Fruit fly (Drosophila melanogaster) whole organism, embryonic: ENCODE measurements around the gene comm.

Experiments used
- Antp ChIP-seq: fragments of 200-800 bp; sonication (Bioruptor generic); optimal IDR thresholded peaks from 3 replicates; lab custom pipeline; 2016; ENCODE audit warnings: missing biosample characterization, missing genetic modification characterization
- Bteb2 ChIP-seq: fragments of 200-800 bp; sonication (Bioruptor generic); optimal IDR thresholded peaks from 2 replicates; lab custom pipeline; 2016; ENCODE audit warnings: missing biosample characterization, missing genetic modification characterization
- CG1024 ChIP-seq: fragments of 200-800 bp; sonication (Bioruptor generic); IDR thresholded peaks from 2 replicates; pipeline ENCODE4 v1.3.6; 2022; ENCODE audit warnings: missing biosample characterization, missing genetic modification characterization
- CG11398 ChIP-seq: fragments of 200-800 bp; sonication (Bioruptor generic); optimal IDR thresholded peaks from 2 replicates; lab custom pipeline; 2016; ENCODE audit warnings: missing biosample characterization, missing genetic modification characterization
- CG13287 ChIP-seq: fragments of 200-800 bp; sonication (Bioruptor generic); IDR thresholded peaks from 2 replicates; pipeline ENCODE4 v1.3.6; 2022; ENCODE audit warnings: missing biosample characterization, missing genetic modification characterization; ENCODE audit not compliant: partially characterized antibody
- CG13894 ChIP-seq: fragments of 200-800 bp; sonication (Bioruptor generic); optimal IDR thresholded peaks from 3 replicates; lab custom pipeline; 2018; ENCODE audit warnings: missing biosample characterization, mild to moderate bottlenecking, missing genetic modification characterization, moderate library complexity
- CG1647 ChIP-seq: fragments of 200-800 bp; sonication (Bioruptor generic); optimal IDR thresholded peaks from 3 replicates; lab custom pipeline; 2016; ENCODE audit warnings: missing biosample characterization, missing genetic modification characterization
- CG1792 ChIP-seq: fragments of 200-800 bp; sonication (Bioruptor generic); optimal IDR thresholded peaks from 2 replicates; lab custom pipeline; 2016; ENCODE audit warnings: missing biosample characterization, missing genetic modification characterization
- CG18262 ChIP-seq: fragments of 200-800 bp; optimal IDR thresholded peaks from 3 replicates; lab custom pipeline; 2019; ENCODE audit warnings: missing biosample characterization, mild to moderate bottlenecking, missing genetic modification characterization, moderate library complexity
- CG2199 ChIP-seq: fragments of 200-800 bp; sonication (Bioruptor generic); IDR thresholded peaks from 3 replicates; pipeline ENCODE4 v1.3.6; 2022; ENCODE audit warnings: missing biosample characterization, missing genetic modification characterization
- CG2678 ChIP-seq: fragments of 200-800 bp; sonication (Bioruptor generic); optimal IDR thresholded peaks from 3 replicates; lab custom pipeline; 2019; ENCODE audit warnings: missing biosample characterization, mild to moderate bottlenecking, missing genetic modification characterization, moderate library complexity
- CG2712 ChIP-seq: fragments of 200-800 bp; optimal IDR thresholded peaks from 3 replicates; lab custom pipeline; 2019; ENCODE audit warnings: missing biosample characterization, mild to moderate bottlenecking, missing genetic modification characterization, moderate library complexity
- CG2889 ChIP-seq: fragments of 200-800 bp; sonication (Bioruptor generic); IDR thresholded peaks from 3 replicates; pipeline ENCODE4 v1.3.6; 2022; ENCODE audit warnings: missing biosample characterization, missing genetic modification characterization
- CG31388 ChIP-seq: fragments of 200-800 bp; sonication (Bioruptor generic); optimal IDR thresholded peaks from 2 replicates; lab custom pipeline; 2016; ENCODE audit warnings: missing biosample characterization, missing genetic modification characterization
- CG32532 ChIP-seq: fragments of 200-800 bp; sonication (Bioruptor generic); IDR thresholded peaks from 2 replicates; pipeline ENCODE4 v1.3.6; 2022; ENCODE audit warnings: missing biosample characterization, missing genetic modification characterization
- CG33557 ChIP-seq: fragments of 200-800 bp; sonication (Bioruptor generic); optimal IDR thresholded peaks from 2 replicates; lab custom pipeline; 2019; ENCODE audit warnings: missing biosample characterization, mild to moderate bottlenecking, missing genetic modification characterization, moderate library complexity
- CG5180 ChIP-seq: fragments of 200-800 bp; sonication (Bioruptor generic); optimal IDR thresholded peaks from 3 replicates; lab custom pipeline; 2017; ENCODE audit warnings: missing biosample characterization, missing genetic modification characterization, mild to moderate bottlenecking, moderate library complexity, missing genetic modification reagents
- CG6791 ChIP-seq: fragments of 200-800 bp; sonication (Bioruptor generic); IDR thresholded peaks from 3 replicates; pipeline ENCODE4 v1.3.6; 2022; ENCODE audit warnings: missing biosample characterization, missing genetic modification characterization; ENCODE audit not compliant: partially characterized antibody
- CG7987 ChIP-seq: fragments of 200-800 bp; sonication (Bioruptor generic); optimal IDR thresholded peaks from 2 replicates; lab custom pipeline; 2018; ENCODE audit warnings: missing biosample characterization, mild to moderate bottlenecking, missing genetic modification characterization, moderate library complexity
- CG8281 ChIP-seq: fragments of 200-800 bp; sonication (Bioruptor generic); optimal IDR thresholded peaks from 2 replicates; lab custom pipeline; 2018; ENCODE audit warnings: missing biosample characterization, mild to moderate bottlenecking, missing genetic modification characterization, moderate library complexity
- CG8765 ChIP-seq: fragments of 200-800 bp; sonication (Bioruptor generic); IDR thresholded peaks from 2 replicates; pipeline ENCODE4 v1.3.6; 2022; ENCODE audit warnings: missing biosample characterization, missing genetic modification characterization
- CrebB ChIP-seq: fragments of 200-800 bp; sonication (Bioruptor generic); optimal IDR thresholded peaks from 3 replicates; lab custom pipeline; 2018; ENCODE audit warnings: missing biosample characterization, mild to moderate bottlenecking, missing genetic modification characterization
- Elba2 ChIP-seq: fragments of 200-800 bp; sonication (Bioruptor generic); optimal IDR thresholded peaks from 3 replicates; lab custom pipeline; 2016; ENCODE audit warnings: missing biosample characterization, missing genetic modification characterization
- Max ChIP-seq: fragments of 200-800 bp; sonication (Bioruptor generic); optimal IDR thresholded peaks from 2 replicates; lab custom pipeline; 2016; ENCODE audit warnings: missing biosample characterization, mild to moderate bottlenecking, missing genetic modification characterization
- Mrtf ChIP-seq: fragments of 200-800 bp; sonication (Bioruptor generic); IDR thresholded peaks from 3 replicates; pipeline ENCODE4 v1.3.6; 2022; ENCODE audit warnings: missing biosample characterization, missing genetic modification characterization
- NfI ChIP-seq: fragments of 200-800 bp; sonication (Bioruptor generic); optimal IDR thresholded peaks from 3 replicates; lab custom pipeline; 2018; ENCODE audit warnings: missing biosample characterization, mild to moderate bottlenecking, missing genetic modification characterization, moderate library complexity
- PHDP ChIP-seq: fragments of 200-800 bp; sonication (Bioruptor generic); optimal IDR thresholded peaks from 3 replicates; lab custom pipeline; 2018; ENCODE audit warnings: missing biosample characterization, mild to moderate bottlenecking, missing genetic modification characterization, moderate library complexity
- Usf ChIP-seq: fragments of 200-800 bp; sonication (Bioruptor generic); optimal IDR thresholded peaks from 2 replicates; lab custom pipeline; 2017; ENCODE audit warnings: missing genotype, missing biosample characterization, missing genetic modification characterization
- abd-A ChIP-seq: fragments of 200-800 bp; sonication (Bioruptor generic); optimal IDR thresholded peaks from 3 replicates; lab custom pipeline; 2019; ENCODE audit warnings: missing biosample characterization, mild to moderate bottlenecking, missing genetic modification characterization, moderate library complexity
- ac ChIP-seq: fragments of 200-800 bp; sonication (Bioruptor generic); optimal IDR thresholded peaks from 3 replicates; lab custom pipeline; 2017; ENCODE audit warnings: missing biosample characterization, mild to moderate bottlenecking, missing genetic modification characterization
- ara ChIP-seq: fragments of 200-800 bp; sonication (Bioruptor generic); IDR thresholded peaks from 2 replicates; pipeline ENCODE4 v1.3.6; 2022; ENCODE audit warnings: missing biosample characterization, missing genetic modification characterization
- bab2 ChIP-seq: fragments of 200-800 bp; sonication (Bioruptor generic); optimal IDR thresholded peaks from 2 replicates; lab custom pipeline; 2016; ENCODE audit warnings: missing biosample characterization, missing genetic modification characterization
- btn ChIP-seq: fragments of 200-800 bp; sonication (Bioruptor generic); optimal IDR thresholded peaks from 2 replicates; lab custom pipeline; 2016; ENCODE audit warnings: missing biosample characterization, missing genetic modification characterization
- cad ChIP-seq: fragments of >200 bp; optimal IDR thresholded peaks from 2 replicates; lab custom pipeline; 2017; ENCODE audit warnings: missing biosample characterization, missing genetic modification characterization
- ci ChIP-seq: fragments of 200-800 bp; sonication (Bioruptor generic); IDR thresholded peaks from 3 replicates; pipeline ENCODE4 v1.3.6; 2022; ENCODE audit warnings: missing biosample characterization, missing genetic modification characterization
- croc ChIP-seq: fragments of 200-800 bp; sonication (Bioruptor generic); conservative IDR thresholded peaks from 3 replicates; pipeline ENCODE4 v1.3.6; 2022; ENCODE audit warnings: missing biosample characterization, missing genetic modification characterization
- dimm ChIP-seq: fragments of 200-800 bp; sonication (Bioruptor generic); IDR thresholded peaks from 2 replicates; pipeline ENCODE4 v1.3.6; 2022; ENCODE audit warnings: missing biosample characterization, missing genetic modification characterization
- grn ChIP-seq: fragments of 200-800 bp; sonication (Bioruptor generic); optimal IDR thresholded peaks from 3 replicates; lab custom pipeline; 2017; ENCODE audit warnings: missing biosample characterization, missing genetic modification characterization
- hbn ChIP-seq: fragments of 200-800 bp; sonication (Bioruptor generic); IDR thresholded peaks from 2 replicates; pipeline ENCODE4 v1.3.6; 2022; ENCODE audit warnings: missing biosample characterization, missing genetic modification characterization; ENCODE audit not compliant: partially characterized antibody
- jumu ChIP-seq: fragments of 200-800 bp; sonication (Bioruptor generic); optimal IDR thresholded peaks from 3 replicates; lab custom pipeline; 2016; ENCODE audit warnings: missing biosample characterization, missing genetic modification characterization
- ken ChIP-seq: fragments of 200-800 bp; sonication (Bioruptor generic); IDR thresholded peaks from 3 replicates; pipeline ENCODE4 v1.3.6; 2022; ENCODE audit warnings: missing biosample characterization, missing genetic modification characterization
- kni ChIP-seq: fragments of 200-800 bp; sonication (Bioruptor generic); optimal IDR thresholded peaks from 3 replicates; lab custom pipeline; 2017; ENCODE audit warnings: mild to moderate bottlenecking, missing biosample characterization, missing genetic modification reagents, missing genetic modification characterization
- onecut ChIP-seq: fragments of 200-800 bp; sonication (Bioruptor generic); IDR thresholded peaks from 2 replicates; pipeline ENCODE4 v1.3.6; 2022; ENCODE audit warnings: missing biosample characterization, missing genetic modification characterization
- pros ChIP-seq: fragments of 200-800 bp; sonication (Bioruptor generic); optimal IDR thresholded peaks from 3 replicates; lab custom pipeline; 2019; ENCODE audit warnings: missing biosample characterization, mild to moderate bottlenecking, missing genetic modification characterization, moderate library complexity
- sr ChIP-seq: fragments of 200-800 bp; sonication (Bioruptor generic); IDR thresholded peaks from 3 replicates; pipeline ENCODE4 v1.3.6; 2022; ENCODE audit warnings: missing biosample characterization, missing genetic modification characterization
- usp ChIP-seq: fragments of >200 bp; optimal IDR thresholded peaks from 2 replicates; lab custom pipeline; 2017; ENCODE audit warnings: missing biosample characterization, missing genetic modification characterization
- wek ChIP-seq: fragments of 200-800 bp; sonication (Bioruptor generic); optimal IDR thresholded peaks from 3 replicates; lab custom pipeline; 2018; ENCODE audit warnings: missing biosample characterization, mild to moderate bottlenecking, missing genetic modification characterization, moderate library complexity
- yki ChIP-seq: fragments of >200 bp; optimal IDR thresholded peaks from 3 replicates; lab custom pipeline; 2018
- z ChIP-seq: fragments of 200-800 bp; sonication (Bioruptor generic); IDR thresholded peaks from 3 replicates; pipeline ENCODE4 v1.3.6; 2022; ENCODE audit warnings: missing biosample characterization, missing genetic modification characterization
- zfh1 ChIP-seq: fragments of 200-800 bp; sonication (Bioruptor generic); IDR thresholded peaks from 3 replicates; pipeline ENCODE4 v1.3.6; 2022; ENCODE audit warnings: missing biosample characterization, missing genetic modification characterization

Gene comm

dm6 chr3L:15729306-15730006 is 1.2 kb upstream of the comm start (continued):
- TF ChIP-seq hbn (peak; percentile 19; the same call in 1 of the 2 replicates), CG18262 (peak; percentile 18), CG31388 (GFP tag; lab: Kevin White, UChicago) (no peak), onecut (GFP tag; lab: Robert Waterston, UW) (peak; percentile 25; the same call in 1 of the 2 replicates), CG2678 (tag; lab: Kevin White, UChicago) (peak; percentile 0), CG1792 (GFP tag; lab: Kevin White, UChicago) (no peak), bab2 (no peak), ken (GFP tag; lab: Robert Waterston, UW) (no peak), yki (peak; percentile 98), CG8765 (GFP tag; lab: Robert Waterston, UW) (no peak), Elba2 (GFP tag; lab: Kevin White, UChicago) (no peak), ac (GFP tag; lab: Kevin White, UChicago) (peak; percentile 26), Mrtf (GFP tag; lab: Robert Waterston, UW) (no peak), pros (peak; percentile 60), ci (GFP tag; lab: Robert Waterston, UW) (peak; percentile 76), CG2712 (tag; lab: Kevin White, UChicago) (peak; percentile 3), zfh1 (peak; percentile 11; the same call in 1 of the 3 replicates), CG6791 (GFP tag; lab: Robert Waterston, UW) (peak; percentile 72; the same call in 2 of the 3 replicates), Bteb2 (GFP tag; lab: Kevin White, UChicago) (no peak), CG1024 (GFP tag; lab: Robert Waterston, UW) (0 out of 2 replicates have a peak, but pooled peaks have one; percentile 7), grn (GFP tag; lab: Kevin White, UChicago) (peak; percentile 42), kni (GFP tag; lab: Kevin White, UChicago) (peak; percentile 41), CG8281 (tag; lab: Kevin White, UChicago) (no peak), usp (GFP tag; lab: Kevin White, UChicago) (no peak), CG1647 (no peak), NfI (GFP tag; lab: Kevin White, UChicago) (no peak), CG11398 (GFP tag; lab: Kevin White, UChicago) (no peak), CG32532 (GFP tag; lab: Robert Waterston, UW) (peak; percentile 55; the same call in 1 of the 2 replicates), dimm (no peak), Usf (GFP tag; lab: Kevin White, UChicago) (no peak), sr (GFP tag; lab: Robert Waterston, UW) (0 out of 3 replicates have a peak, but pooled peaks have one; percentile 43), ara (GFP tag; lab: Robert Waterston, UW) (0 out of 2 replicates have a peak, but pooled peaks have one; percentile 46), CG13287 (GFP tag; lab: Robert Waterston, UW) (peak; percentile 63), CG13894 (no peak), Max (GFP tag; lab: Kevin White, UChicago) (no peak), wek (GFP tag; lab: Kevin White, UChicago) (peak; percentile 62), CG2889 (GFP tag; lab: Robert Waterston, UW) (no peak), btn (GFP tag; lab: Kevin White, UChicago) (no peak), PHDP (tag; lab: Kevin White, UChicago) (peak; percentile 34), CG33557 (GFP tag; lab: Kevin White, UChicago) (peak; percentile 41), z (GFP tag; lab: Robert Waterston, UW) (peak; percentile 99), croc (GFP tag; lab: Robert Waterston, UW) (no peak), Antp (no peak), jumu (no peak), cad (no peak), CG5180 (GFP tag; lab: Kevin White, UChicago) (no peak), CG7987 (GFP tag; lab: Kevin White, UChicago) (no peak), abd-A (tag; lab: Kevin White, UChicago) (peak; percentile 69), CG2199 (GFP tag; lab: Robert Waterston, UW) (peak; percentile 90; the same call in 2 of the 3 replicates), CrebB (no peak)
